Fruit fly (Drosophila melanogaster): Measurements from ENCODE around the gene Ir75a.

The Ir75a gene

DNA sequence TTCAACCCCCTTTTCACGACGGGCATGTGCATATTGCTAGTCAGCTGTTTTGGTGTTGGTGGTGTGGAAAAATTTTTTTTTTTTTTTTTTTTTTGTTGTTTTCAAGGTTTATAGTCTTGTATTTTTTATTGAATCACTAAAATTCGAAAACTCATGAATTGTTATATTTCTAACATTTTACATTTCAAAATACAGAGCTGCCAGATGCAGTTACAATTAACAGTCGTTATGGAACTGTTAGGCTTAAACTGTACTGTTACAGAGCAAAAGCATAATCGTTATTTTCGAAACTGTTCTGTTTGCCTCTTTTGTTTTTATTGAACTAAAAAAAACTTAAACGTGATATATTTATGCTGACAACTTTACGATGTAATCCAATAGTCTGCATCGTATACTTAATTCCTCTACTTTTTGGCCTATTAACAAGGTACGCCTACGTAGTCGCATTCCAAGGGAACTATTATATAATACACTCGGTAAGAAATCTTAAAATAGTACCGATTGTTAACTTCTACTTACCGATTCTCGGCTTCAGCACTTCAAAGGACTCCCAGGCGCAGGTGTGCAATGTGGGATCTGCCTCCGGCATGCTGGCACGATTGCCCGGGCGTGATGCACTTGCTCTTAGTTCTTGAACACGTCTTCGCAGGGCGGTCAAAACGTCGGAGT lies 11.2 kb downstream of the Ir75a start, which contains the start of gene CG32187:
CG32187 (minus strand) TSS at position 9 of the 669 bp plus-strand sequence.
- no peak for TF ChIP-seq noc (tag; optimal IDR thresholded peaks at IDR 0.05)

DNA sequence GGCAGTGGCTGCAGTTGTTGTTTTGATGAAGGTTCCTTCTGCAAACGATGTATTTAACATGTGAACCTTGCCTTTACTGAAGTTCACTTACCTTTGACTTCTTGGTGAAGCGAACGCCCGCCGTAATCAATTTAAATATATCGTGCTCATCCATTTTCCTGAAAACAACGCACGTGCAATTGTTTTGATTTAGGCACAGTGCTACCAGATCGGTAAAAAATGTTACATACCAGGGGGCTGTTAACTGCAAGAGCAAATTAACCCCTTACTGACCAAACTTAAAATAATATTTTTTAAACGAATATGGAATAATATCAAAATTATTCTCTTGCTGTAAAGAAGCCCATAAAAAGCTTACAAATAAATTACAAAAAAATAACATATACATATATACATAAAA lies 13.2 kb downstream of the Ir75a start, which contains the start of gene ais:
ais (minus strand) TSS at position 205 of the 400 bp plus-strand sequence.
- TF ChIP-seq noc (tag; optimal IDR thresholded peaks at IDR 0.05) = no peak

DNA sequence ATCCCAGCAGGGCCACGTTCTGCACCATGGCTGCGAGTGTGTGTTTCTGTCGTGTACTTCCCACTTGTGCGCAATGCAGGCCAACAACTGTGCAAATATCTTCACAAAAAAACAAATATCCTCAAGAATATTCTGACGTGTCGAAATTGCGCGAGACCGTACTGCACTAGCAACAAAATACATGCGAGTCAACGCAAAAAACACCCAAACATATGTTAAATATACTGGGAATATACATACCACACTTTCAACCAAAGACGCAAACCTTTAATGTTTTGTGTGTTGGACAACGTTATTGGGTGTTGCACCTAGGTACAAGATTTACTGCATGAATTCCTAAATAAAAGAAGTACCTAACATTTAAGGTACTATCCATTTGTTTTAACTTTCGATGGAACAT lies 15.6 kb downstream of the Ir75a start, which contains the start of gene NUCB1:
NUCB1 (minus strand) TSS at position 173 of the 400 bp plus-strand sequence.
- no peak for TF ChIP-seq noc (tag; optimal IDR thresholded peaks at IDR 0.05)

DNA sequence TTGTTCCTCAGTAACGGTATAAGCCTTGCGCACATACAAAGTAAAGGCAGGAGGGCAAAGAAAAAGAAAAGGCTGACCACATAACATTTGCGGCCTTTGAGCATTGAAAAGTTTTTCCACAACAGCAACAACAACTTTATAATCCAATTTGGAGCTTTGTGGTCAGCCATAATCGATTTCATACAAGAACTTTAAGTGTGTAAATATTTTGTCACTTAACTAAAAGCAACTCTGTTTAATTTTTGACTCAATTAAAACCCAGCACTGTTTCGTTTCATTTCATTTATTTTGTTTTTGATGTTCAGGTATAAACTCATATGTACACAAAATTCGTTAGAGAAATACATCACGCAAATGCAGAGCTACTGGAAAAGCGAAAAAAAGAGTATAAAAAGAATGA lies 20.2 kb downstream of the Ir75a start, which contains the start of gene CG42816:
CG42816 (minus strand) TSS at position 101 of the 400 bp plus-strand sequence.
- TF ChIP-seq noc (tag; optimal IDR thresholded peaks at IDR 0.05) = no peak

DNA sequence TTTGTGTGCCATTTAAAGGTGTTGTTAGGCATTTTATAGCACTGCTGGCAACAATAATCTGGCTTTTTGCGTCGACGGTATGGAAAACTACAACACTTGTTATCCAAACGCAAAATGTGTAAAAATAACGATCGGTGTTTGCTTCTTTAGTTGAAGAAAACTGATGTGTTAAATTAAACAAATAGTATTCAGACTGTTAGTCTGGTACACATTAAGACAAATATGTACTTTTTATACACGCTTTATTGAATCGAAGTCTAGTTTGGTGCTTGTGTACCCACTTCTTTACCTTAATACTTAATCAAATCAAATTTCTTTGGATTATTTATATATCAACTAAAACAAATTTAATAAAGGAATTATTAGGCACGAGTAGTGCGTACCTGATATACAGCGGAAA lies 26.2 kb downstream of the Ir75a start:
- TF ChIP-seq noc (tag; optimal IDR thresholded peaks at IDR 0.05) = no peak

DNA sequence AAGACGTTTGTCGTGTGGAACGTTAAGA lies 26.4 kb downstream of the Ir75a start, which contains the start of gene CG42815:
CG42815 (minus strand) TSS at position 20 of the 28 bp plus-strand sequence.
- no peak for TF ChIP-seq noc (tag; optimal IDR thresholded peaks at IDR 0.05)

DNA sequence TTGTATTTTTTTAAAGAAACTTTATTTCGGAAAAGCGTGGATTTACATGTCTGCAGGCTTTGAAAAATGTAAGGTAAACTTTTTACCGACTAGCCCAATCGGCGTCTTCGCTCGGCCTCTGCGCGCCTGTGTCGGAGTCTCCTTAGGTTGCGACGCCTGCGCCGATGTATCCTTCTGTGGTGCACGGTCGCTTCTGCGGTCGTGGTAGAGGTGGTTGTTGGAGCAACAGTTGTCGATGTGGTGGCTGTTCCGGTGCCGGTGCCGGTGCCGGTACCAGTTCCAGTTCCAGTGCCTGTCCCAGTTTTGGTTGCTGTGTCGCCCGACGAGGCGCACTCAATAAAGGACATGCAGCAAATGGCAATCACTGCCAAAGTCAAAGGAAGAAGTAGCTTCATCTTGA lies 26.7 kb downstream of the Ir75a start:
- TF ChIP-seq noc (tag; optimal IDR thresholded peaks at IDR 0.05) = no peak

All from whole organism, larva.